Fruit fly (Drosophila melanogaster): ENCODE data around the gene CG46309.
A peak's percentile ranks its signal among the peaks of the same experiment; 100 is the strongest.

- TF ChIP-seq CG8301 (tag; optimal IDR thresholded peaks at IDR 0.05) (peak; percentile 65), EcR (GFP tag; optimal IDR thresholded peaks at IDR 0.05) (peak; percentile 60), gl (tag; optimal IDR thresholded peaks at IDR 0.05) (peak; percentile 30), Pif1A (GFP tag; optimal IDR thresholded peaks at IDR 0.05) (peak; percentile 65), CG14655 (GFP tag; optimal IDR thresholded peaks at IDR 0.05) (peak; percentile 64), CG15710 (tag; optimal IDR thresholded peaks at IDR 0.05) (peak; percentile 52), Ets98B (GFP tag; IDR thresholded peaks at IDR 0.05) (no peak), CG8159 (tag; optimal IDR thresholded peaks at IDR 0.05) (peak; percentile 65), CG4496 (GFP tag; IDR thresholded peaks at IDR 0.05) (no peak)
Observed at dm6 chr2L:16284306-16285299, 33.0 kb upstream of the CG46309 start.

Measured in whole organism, pupa.